Worm (Caenorhabditis elegans): ENCODE data around the gene srsx-8.

The srsx-8 gene

ce11 chrV:1553004-1553403 lies at the start of gene srsx-8:
Gene srsx-8, minus strand, starts transcription at chrV:1553104.
- no peak for TF ChIP-seq fos-1 (tag; optimal IDR thresholded peaks at IDR 0.05)
- no peak for TF ChIP-seq zfp-2 (tag; optimal IDR thresholded peaks at IDR 0.05)
- no peak for TF ChIP-seq ceh-62 (tag; optimal IDR thresholded peaks at IDR 0.05)
- TF ChIP-seq nhr-25 (tag; optimal IDR thresholded peaks at IDR 0.05; ENCODE audit: borderline replicate concordance, insufficient read depth), result no peak
- no peak for TF ChIP-seq ztf-7 (tag; optimal IDR thresholded peaks at IDR 0.05)
- no peak for TF ChIP-seq nhr-77 (tag; optimal IDR thresholded peaks at IDR 0.05)
- no peak for TF ChIP-seq ceh-82 (tag; optimal IDR thresholded peaks at IDR 0.05)

ce11 chrV:1600561-1601088 lies 47.7 kb upstream of the srsx-8 start, which contains the start of gene F16B4.2:
Gene F16B4.2, plus strand, starts transcription at chrV:1601038.
- no peak for TF ChIP-seq dmd-8 (GFP tag; IDR thresholded peaks at IDR 0.05)
- no peak for TF ChIP-seq unc-130 (GFP tag; optimal IDR thresholded peaks at IDR 0.05)
- TF ChIP-seq ztf-7 (tag; optimal IDR thresholded peaks at IDR 0.05), result no peak
- no peak for TF ChIP-seq Y48G9A.11 (GFP tag; IDR thresholded peaks at IDR 0.05)
- TF ChIP-seq ZK546.5 (tag; optimal IDR thresholded peaks at IDR 0.05), result no peak
- no peak for TF ChIP-seq nhr-6 (tag; optimal IDR thresholded peaks at IDR 0.05)
- no peak for TF ChIP-seq lin-1 (GFP tag; IDR thresholded peaks at IDR 0.05)
- TF ChIP-seq lin-39 (tag; optimal IDR thresholded peaks at IDR 0.05), result no peak
- no peak for TF ChIP-seq zfp-2 (tag; optimal IDR thresholded peaks at IDR 0.05)
- no peak for TF ChIP-seq R02D3.7 (tag; optimal IDR thresholded peaks at IDR 0.05)
- TF ChIP-seq mdt-29 (GFP tag; IDR thresholded peaks at IDR 0.05), result no peak
- no peak for TF ChIP-seq Y5F2A.4 (GFP tag; optimal IDR thresholded peaks at IDR 0.05)
- no peak for TF ChIP-seq spr-1 (tag; optimal IDR thresholded peaks at IDR 0.05)
- no peak for TF ChIP-seq T20F7.1 (GFP tag; optimal IDR thresholded peaks at IDR 0.05)
- no peak for TF ChIP-seq zip-11 (GFP tag; IDR thresholded peaks at IDR 0.05)
- no peak for TF ChIP-seq daf-16 (GFP tag; optimal IDR thresholded peaks at IDR 0.05)
- TF ChIP-seq daf-16 (tag; optimal IDR thresholded peaks at IDR 0.05), result peak; percentile 38
- peak; percentile 0 for TF ChIP-seq nhr-28 (tag; optimal IDR thresholded peaks at IDR 0.05)
- peak; percentile 2 for TF ChIP-seq dve-1 (tag; optimal IDR thresholded peaks at IDR 0.05; ENCODE audit: insufficient read depth)
- no peak for TF ChIP-seq ceh-20 (GFP tag; IDR thresholded peaks at IDR 0.05)

- peak; percentile 19 for TF ChIP-seq hlh-30 (tag; optimal IDR thresholded peaks at IDR 0.05; ENCODE audit: insufficient read depth)
- 0 out of 2 replicates have a peak, but pooled peaks have one; percentile 30 for TF ChIP-seq ZK337.2 (GFP tag; IDR thresholded peaks at IDR 0.05)
- peak; percentile 7 for TF ChIP-seq dve-1 (tag; optimal IDR thresholded peaks at IDR 0.05; ENCODE audit: insufficient read depth)
- TF ChIP-seq dmd-6 (GFP tag; IDR thresholded peaks at IDR 0.05), result peak; percentile 61
- peak; percentile 67; the same call in 1 of the 2 replicates for TF ChIP-seq nhr-42 (GFP tag; IDR thresholded peaks at IDR 0.05)
These were observed 46.2 kb upstream of the srsx-8 start for ce11 chrV:1599088-1599487.

DNA sequence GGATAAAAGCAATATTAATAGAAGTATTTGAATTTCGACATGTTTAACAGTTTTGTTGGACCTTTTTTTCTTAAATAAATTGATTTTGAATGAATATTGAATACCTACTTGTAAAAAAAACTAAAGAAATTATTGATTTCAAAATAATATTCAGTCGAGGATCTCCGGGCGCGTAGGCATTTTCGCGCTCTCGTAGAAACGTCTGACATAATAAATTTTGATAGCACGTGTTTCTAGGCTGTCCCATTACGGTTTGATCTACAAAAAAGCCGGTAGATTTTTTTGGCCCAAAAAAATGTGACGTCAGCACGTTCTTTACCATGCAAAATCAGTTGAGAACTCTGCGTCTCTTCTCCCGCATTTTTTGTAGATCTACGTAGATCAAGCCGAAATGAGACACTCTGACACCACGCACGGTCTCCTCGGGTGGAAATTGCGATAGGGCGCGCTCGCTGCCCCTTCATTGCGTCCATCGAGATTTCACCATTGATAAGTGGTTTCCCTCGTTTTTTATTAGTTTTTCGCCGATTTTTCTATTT lies 41.7 kb upstream of the srsx-8 start:
- no peak for TF ChIP-seq nhr-11 (tag; optimal IDR thresholded peaks at IDR 0.05)
- no peak for TF ChIP-seq set-16 (GFP tag; IDR thresholded peaks at IDR 0.05)
- TF ChIP-seq egl-43 (GFP tag; IDR thresholded peaks at IDR 0.05), result no peak
- no peak for TF ChIP-seq php-3 (GFP tag; IDR thresholded peaks at IDR 0.05)
- no peak for TF ChIP-seq aha-1 (tag)
- no peak for TF ChIP-seq unc-39 (tag; optimal IDR thresholded peaks at IDR 0.05)
- TF ChIP-seq tra-1 (GFP tag; IDR thresholded peaks at IDR 0.05), result no peak
- TF ChIP-seq T26A8.4 (GFP tag; IDR thresholded peaks at IDR 0.05), result peak; percentile 55
- no peak for TF ChIP-seq mep-1 (tag; optimal IDR thresholded peaks at IDR 0.05)
- no peak for TF ChIP-seq madf-5 (GFP tag; IDR thresholded peaks at IDR 0.05)
- TF ChIP-seq ceh-44 (GFP tag; IDR thresholded peaks at IDR 0.05), result no peak
- no peak for TF ChIP-seq T20F7.1 (GFP tag; optimal IDR thresholded peaks at IDR 0.05)
- TF ChIP-seq dpl-1 (GFP tag; optimal IDR thresholded peaks at IDR 0.05), result no peak
- no peak for TF ChIP-seq skn-1 (tag; optimal IDR thresholded peaks at IDR 0.05)
- TF ChIP-seq nhr-25 (tag; optimal IDR thresholded peaks at IDR 0.05; ENCODE audit: borderline replicate concordance, insufficient read depth), result no peak
- TF ChIP-seq mdt-29 (GFP tag; IDR thresholded peaks at IDR 0.05), result no peak
- no peak for TF ChIP-seq Y75B8A.6 (GFP tag; IDR thresholded peaks at IDR 0.05)
- no peak for TF ChIP-seq dmd-8 (GFP tag; IDR thresholded peaks at IDR 0.05)
- peak; percentile 11; the same call in 1 of the 2 replicates for TF ChIP-seq dmd-6 (GFP tag; IDR thresholded peaks at IDR 0.05)
- no peak for TF ChIP-seq F26F4.8 (GFP tag; conservative IDR thresholded peaks at IDR 0.05)
- no peak for TF ChIP-seq unc-130 (GFP tag; optimal IDR thresholded peaks at IDR 0.05)
- no peak for TF ChIP-seq lsy-2 (tag; optimal IDR thresholded peaks at IDR 0.05)
- peak; percentile 56; the same call in 1 of the 2 replicates for TF ChIP-seq zfp-3 (GFP tag; conservative IDR thresholded peaks at IDR 0.05)
